Fruit fly (Drosophila melanogaster): ENCODE measurements around the gene CG34426.

- peak; percentile 62 for TF ChIP-seq CrebB (tag; optimal IDR thresholded peaks at IDR 0.05)
- peak; percentile 47 for TF ChIP-seq org-1 (GFP tag; optimal IDR thresholded peaks at IDR 0.05)
- TF ChIP-seq toy (GFP tag; IDR thresholded peaks at IDR 0.05) = no peak
Observed at dm6 chr3L:8772998-8773684, 29.1 kb upstream of the CG34426 start.

All from whole organism, embryonic.